Fruit fly (Drosophila melanogaster) whole organism, embryonic: ENCODE results near the gene Ogdh.

ENCODE experiments used
- CG14050 ChIP-seq: fragments of 200-800 bp; sonication (Bioruptor generic); IDR thresholded peaks from 3 replicates; pipeline ENCODE4 v1.3.6; 2022; ENCODE audit warnings: missing biosample characterization, missing genetic modification characterization
- CG14441 ChIP-seq: fragments of 200-800 bp; sonication (Bioruptor generic); IDR thresholded peaks from 2 replicates; pipeline ENCODE4 v1.3.6; 2022; ENCODE audit warnings: missing biosample characterization, missing genetic modification characterization
- CG14710 ChIP-seq: fragments of 200-800 bp; sonication (Bioruptor generic); optimal IDR thresholded peaks from 3 replicates; lab custom pipeline; 2019; ENCODE audit warnings: missing biosample characterization, mild to moderate bottlenecking, missing genetic modification characterization, moderate library complexity
- CG15601 ChIP-seq: fragments of 200-800 bp; sonication (Bioruptor generic); optimal IDR thresholded peaks from 3 replicates; lab custom pipeline; 2019; ENCODE audit warnings: missing biosample characterization, mild to moderate bottlenecking, missing genetic modification characterization, moderate library complexity
- CG18476 ChIP-seq: fragments of 200-800 bp; sonication (Bioruptor generic); optimal IDR thresholded peaks from 2 replicates; lab custom pipeline; 2016; ENCODE audit warnings: missing biosample characterization, mild to moderate bottlenecking, missing genetic modification characterization
- CG31365 ChIP-seq: fragments of 200-800 bp; sonication (Bioruptor generic); optimal IDR thresholded peaks from 2 replicates; lab custom pipeline; 2018; ENCODE audit warnings: missing biosample characterization, mild to moderate bottlenecking, missing genetic modification characterization
- CG4820 ChIP-seq: fragments of 200-800 bp; sonication (Bioruptor generic); optimal IDR thresholded peaks from 3 replicates; lab custom pipeline; 2016; ENCODE audit warnings: missing biosample characterization, missing genetic modification characterization
- CG6175 ChIP-seq: fragments of 200-800 bp; sonication (Bioruptor generic); IDR thresholded peaks from 3 replicates; pipeline ENCODE4 v1.3.6; 2022; ENCODE audit warnings: missing biosample characterization, missing genetic modification characterization
- CG6791 ChIP-seq: fragments of 200-800 bp; sonication (Bioruptor generic); IDR thresholded peaks from 3 replicates; pipeline ENCODE4 v1.3.6; 2022; ENCODE audit warnings: missing biosample characterization, missing genetic modification characterization; ENCODE audit not compliant: partially characterized antibody
- CG9215 ChIP-seq: fragments of 200-800 bp; sonication (Bioruptor generic); IDR thresholded peaks from 2 replicates; pipeline ENCODE4 v1.3.6; 2022; ENCODE audit warnings: missing biosample characterization, missing genetic modification characterization
- CG9797 ChIP-seq: fragments of 200-800 bp; sonication (Bioruptor generic); optimal IDR thresholded peaks from 3 replicates; lab custom pipeline; 2018; ENCODE audit warnings: missing biosample characterization, mild to moderate bottlenecking, missing genetic modification characterization
- CG9932 ChIP-seq: fragments of 200-800 bp; sonication (Bioruptor generic); IDR thresholded peaks from 2 replicates; pipeline ENCODE4 v1.3.6; 2022; ENCODE audit warnings: missing biosample characterization, missing genetic modification characterization
- CTCF ChIP-seq: fragments of 200-800 bp; sonication (Bioruptor generic); optimal IDR thresholded peaks from 2 replicates; lab custom pipeline; 2017; ENCODE audit warnings: missing biosample characterization, mild to moderate bottlenecking, missing genetic modification characterization, moderate library complexity
- Chrac-16 ChIP-seq: fragments of 200-800 bp; sonication (Bioruptor generic); optimal IDR thresholded peaks from 3 replicates; lab custom pipeline; 2016; ENCODE audit warnings: missing biosample characterization, missing genetic modification characterization
- Dip3 ChIP-seq: fragments of 200-800 bp; sonication (Bioruptor generic); optimal IDR thresholded peaks from 3 replicates; lab custom pipeline; 2016; ENCODE audit warnings: missing biosample characterization, missing genetic modification characterization
- Doc2 ChIP-seq: fragments of 200-800 bp; sonication (Bioruptor generic); IDR thresholded peaks from 2 replicates; pipeline ENCODE4 v1.3.6; 2022; ENCODE audit warnings: missing biosample characterization, missing genetic modification characterization
- E2f2 ChIP-seq: fragments of 200-800 bp; sonication (Bioruptor generic); IDR thresholded peaks from 2 replicates; pipeline ENCODE4 v1.3.6; 2022; ENCODE audit warnings: missing biosample characterization, missing genetic modification characterization
- Eip74EF ChIP-seq, 2 experiments: fragments of 200-800 bp in 1 of 2; fragments of >200 bp in 1 of 2; sonication (Bioruptor generic) in 1 of 2; optimal IDR thresholded peaks; 2 replicates each; lab custom pipeline; 2017 to 2019; ENCODE audit warnings: missing biosample characterization in 2 of 2, missing genetic modification characterization in 2 of 2, mild to moderate bottlenecking in 1 of 2, moderate library complexity in 1 of 2
- Gsc ChIP-seq: fragments of 200-800 bp; sonication (Bioruptor generic); IDR thresholded peaks from 2 replicates; pipeline ENCODE4 v1.3.6; 2022; ENCODE audit warnings: missing biosample characterization, missing genetic modification characterization
- Gug ChIP-seq: fragments of 200-800 bp; sonication (Bioruptor generic); IDR thresholded peaks from 4 replicates; pipeline ENCODE4 v1.3.6; 2022; ENCODE audit warnings: missing biosample characterization, missing genetic modification characterization
- HLH54F ChIP-seq: fragments of 200-800 bp; sonication (Bioruptor generic); optimal IDR thresholded peaks from 3 replicates; lab custom pipeline; 2016; ENCODE audit warnings: missing biosample characterization, missing genetic modification characterization
- HmgD ChIP-seq: fragments of 200-800 bp; sonication (Bioruptor generic); optimal IDR thresholded peaks from 3 replicates; lab custom pipeline; 2016; ENCODE audit warnings: missing biosample characterization, missing genetic modification characterization
- Mad ChIP-seq: fragments of 200-800 bp; sonication (Bioruptor generic); optimal IDR thresholded peaks from 2 replicates; lab custom pipeline; 2016; ENCODE audit warnings: missing biosample characterization, missing genetic modification characterization
- Ssrp ChIP-seq: fragments of 200-800 bp; sonication (Bioruptor generic); optimal IDR thresholded peaks from 2 replicates; lab custom pipeline; 2018; ENCODE audit warnings: missing biosample characterization, mild to moderate bottlenecking, missing genetic modification characterization, moderate library complexity
- Usf ChIP-seq: fragments of 200-800 bp; sonication (Bioruptor generic); optimal IDR thresholded peaks from 2 replicates; lab custom pipeline; 2017; ENCODE audit warnings: missing genotype, missing biosample characterization, missing genetic modification characterization
- al ChIP-seq: fragments of 200-800 bp; sonication (Bioruptor generic); IDR thresholded peaks from 2 replicates; pipeline ENCODE4 v1.3.6; 2022; ENCODE audit warnings: missing biosample characterization, missing genetic modification characterization
- ara ChIP-seq: fragments of 200-800 bp; sonication (Bioruptor generic); IDR thresholded peaks from 2 replicates; pipeline ENCODE4 v1.3.6; 2022; ENCODE audit warnings: missing biosample characterization, missing genetic modification characterization
- ase ChIP-seq: fragments of 200-800 bp; sonication (Bioruptor generic); IDR thresholded peaks from 3 replicates; pipeline ENCODE4 v1.3.6; 2022; ENCODE audit warnings: missing biosample characterization, missing genetic modification characterization
- bbx ChIP-seq: fragments of 200-800 bp; sonication (Bioruptor generic); IDR thresholded peaks from 2 replicates; pipeline ENCODE4 v1.3.6; 2022; ENCODE audit warnings: missing biosample characterization, missing genetic modification characterization; ENCODE audit not compliant: partially characterized antibody
- bcd ChIP-seq: fragments of 200-800 bp; sonication (Bioruptor generic); optimal IDR thresholded peaks from 2 replicates; lab custom pipeline; 2017; ENCODE audit warnings: missing biosample characterization, mild to moderate bottlenecking, missing genetic modification characterization
- cad ChIP-seq: fragments of >200 bp; optimal IDR thresholded peaks from 2 replicates; lab custom pipeline; 2017; ENCODE audit warnings: missing biosample characterization, missing genetic modification characterization
- chif ChIP-seq, 2 experiments: fragments of 200-800 bp; sonication (Bioruptor generic); optimal IDR thresholded peaks; 3 replicates each; lab custom pipeline; 2016; ENCODE audit warnings: missing biosample characterization in 2 of 2, missing genetic modification characterization in 2 of 2
- dmrt11E ChIP-seq: fragments of 200-800 bp; sonication (Bioruptor generic); optimal IDR thresholded peaks from 3 replicates; lab custom pipeline; 2018; ENCODE audit warnings: missing biosample characterization, mild to moderate bottlenecking, missing genetic modification characterization, moderate library complexity
- fd3F ChIP-seq: fragments of 200-800 bp; sonication (Bioruptor generic); optimal IDR thresholded peaks from 2 replicates; lab custom pipeline; 2018; ENCODE audit warnings: missing biosample characterization, mild to moderate bottlenecking, missing genetic modification characterization, moderate library complexity
- fd96Cb ChIP-seq: fragments of 200-800 bp; sonication (Bioruptor generic); optimal IDR thresholded peaks from 2 replicates; lab custom pipeline; 2018; ENCODE audit warnings: missing biosample characterization, mild to moderate bottlenecking, missing genetic modification characterization, moderate library complexity
- klu ChIP-seq: fragments of 200-800 bp; sonication (Bioruptor generic); IDR thresholded peaks from 2 replicates; pipeline ENCODE4 v1.3.6; 2022; ENCODE audit warnings: missing biosample characterization, missing genetic modification characterization
- lab ChIP-seq: fragments of 200-800 bp; sonication (Bioruptor generic); optimal IDR thresholded peaks from 3 replicates; lab custom pipeline; 2017; ENCODE audit warnings: missing biosample characterization, missing genetic modification characterization, mild to moderate bottlenecking, moderate library complexity, missing genetic modification reagents
- luna ChIP-seq: fragments of 200-800 bp; sonication (Bioruptor generic); optimal IDR thresholded peaks from 2 replicates; lab custom pipeline; 2016; ENCODE audit warnings: missing biosample characterization, missing genetic modification characterization
- ranshi ChIP-seq: fragments of 200-800 bp; sonication (Bioruptor generic); IDR thresholded peaks from 2 replicates; pipeline ENCODE4 v1.3.6; 2022; ENCODE audit warnings: missing biosample characterization, missing genetic modification characterization
- sc ChIP-seq, 3 experiments: fragments of >200 bp in 2 of 3; fragments of 200-800 bp in 1 of 3; sonication (Bioruptor generic) in 1 of 3; optimal IDR thresholded peaks; 2 replicates in 2 of 3; 3 replicates in 1 of 3; lab custom pipeline; 2017; ENCODE audit warnings: mild to moderate bottlenecking in 1 of 3, missing biosample characterization in 1 of 3, missing genetic modification characterization in 1 of 3, missing genetic modification reagents in 1 of 3
- scrt ChIP-seq: fragments of 200-800 bp; sonication (Bioruptor generic); optimal IDR thresholded peaks from 2 replicates; lab custom pipeline; 2018; ENCODE audit warnings: missing biosample characterization, mild to moderate bottlenecking, missing genetic modification characterization, moderate library complexity
- sens ChIP-seq: fragments of 200-800 bp; sonication (Bioruptor generic); peaks from one replicate; lab custom pipeline; 2016; ENCODE audit warnings: missing biosample characterization, missing genetic modification characterization
- sima ChIP-seq: fragments of 200-800 bp; sonication (Bioruptor generic); optimal IDR thresholded peaks from 2 replicates; lab custom pipeline; 2016; ENCODE audit warnings: missing biosample characterization, missing genetic modification characterization
- slou ChIP-seq: fragments of 200-800 bp; sonication (Bioruptor generic); optimal IDR thresholded peaks from 3 replicates; lab custom pipeline; 2016; ENCODE audit warnings: missing biosample characterization, missing genetic modification characterization
- sob ChIP-seq: fragments of 200-800 bp; sonication (Bioruptor generic); IDR thresholded peaks from 2 replicates; pipeline ENCODE4 v1.3.6; 2022; ENCODE audit warnings: missing biosample characterization, missing genetic modification characterization
- tgo ChIP-seq: fragments of 200-800 bp; sonication (Bioruptor generic); IDR thresholded peaks from 3 replicates; pipeline ENCODE4 v1.3.6; 2022; ENCODE audit warnings: missing biosample characterization, missing genetic modification characterization
- tll ChIP-seq, 2 experiments: fragments of 200-800 bp in 1 of 2; fragments of >200 bp in 1 of 2; sonication (Bioruptor generic) in 1 of 2; optimal IDR thresholded peaks; 2 replicates each; lab custom pipeline; 2017 to 2019; ENCODE audit warnings: missing biosample characterization in 2 of 2, missing genetic modification characterization in 2 of 2, mild to moderate bottlenecking in 1 of 2, moderate library complexity in 1 of 2
- vnd ChIP-seq: fragments of 200-800 bp; sonication (Bioruptor generic); IDR thresholded peaks from 3 replicates; pipeline ENCODE4 v1.3.6; 2022; ENCODE audit warnings: missing biosample characterization, missing genetic modification characterization; ENCODE audit not compliant: partially characterized antibody
- zfh2 ChIP-seq: fragments of 200-800 bp; sonication (Bioruptor generic); optimal IDR thresholded peaks from 2 replicates; lab custom pipeline; 2016; ENCODE audit warnings: missing biosample characterization, missing genetic modification characterization

Gene Ogdh

dm6 chr3L:16956768-16957533 lies 2.3 kb downstream of the Ogdh start (continued):
- TF ChIP-seq luna, result no peak
- no peak for TF ChIP-seq CG9797 (GFP tag; lab: Kevin White, UChicago)
- TF ChIP-seq CG9215 (GFP tag; lab: Robert Waterston, UW), result peak; percentile 53
- no peak for TF ChIP-seq vnd (GFP tag; lab: Robert Waterston, UW)
- peak; percentile 73 for TF ChIP-seq ase
- TF ChIP-seq scrt (GFP tag; lab: Kevin White, UChicago), result peak; percentile 10
- peak; percentile 57 for TF ChIP-seq CG15601 (tag; lab: Kevin White, UChicago)
- TF ChIP-seq cad (GFP tag; lab: Kevin White, UChicago), result no peak
- TF ChIP-seq Usf (GFP tag; lab: Kevin White, UChicago), result no peak
- TF ChIP-seq bcd, result peak; percentile 59
- TF ChIP-seq lab (GFP tag; lab: Kevin White, UChicago), result peak; percentile 73
- TF ChIP-seq CG14441, result peak; percentile 75
- peak; percentile 77 for TF ChIP-seq sob (GFP tag; lab: Robert Waterston, UW)
- TF ChIP-seq zfh2 (GFP tag; lab: Kevin White, UChicago), result no peak
- peak; percentile 75 for TF ChIP-seq Ssrp (tag; lab: Kevin White, UChicago)
- peak; percentile 38 for TF ChIP-seq dmrt11E
- TF ChIP-seq bbx (GFP tag; lab: Robert Waterston, UW), result peak; percentile 18; the same call in 1 of the 2 replicates
- TF ChIP-seq al (GFP tag; lab: Robert Waterston, UW), result peak; percentile 69
- peak; percentile 23; the same call in 2 of the 4 replicates for TF ChIP-seq Gug (GFP tag; lab: Robert Waterston, UW)
- no peak for TF ChIP-seq HmgD (GFP tag; lab: Kevin White, UChicago)
- peak; percentile 51 for TF ChIP-seq CG4820 (GFP tag; lab: Kevin White, UChicago)
- TF ChIP-seq Chrac-16 (GFP tag; lab: Kevin White, UChicago), result peak; percentile 27
- peak; percentile 51 for TF ChIP-seq fd3F
- peak; percentile 21 for TF ChIP-seq HLH54F (GFP tag; lab: Kevin White, UChicago)
- no peak for TF ChIP-seq sc (optimal IDR thresholded peaks at IDR 0.05; lab: Kevin White, UChicago)
- TF ChIP-seq sc (GFP tag; optimal IDR thresholded peaks at IDR 0.05; lab: Kevin White, UChicago), result peak; percentile 15
- peak; percentile 57 for TF ChIP-seq Dip3 (GFP tag; lab: Kevin White, UChicago)
- TF ChIP-seq fd96Cb (tag; lab: Kevin White, UChicago), result peak; percentile 70
- peak; percentile 47 to 59 for TF ChIP-seq chif (GFP tag; optimal IDR thresholded peaks at IDR 0.05; lab: Kevin White, UChicago)
- TF ChIP-seq Doc2, result no peak
- TF ChIP-seq CG9932 (GFP tag; lab: Robert Waterston, UW), result peak; percentile 60
- TF ChIP-seq Eip74EF (GFP tag; optimal IDR thresholded peaks at IDR 0.05; lab: Kevin White, UChicago), result peak in 1 of 2 experiments; percentile 74
- TF ChIP-seq E2f2 (GFP tag; lab: Robert Waterston, UW), result peak; percentile 40; the same call in 1 of the 2 replicates
- TF ChIP-seq CG6791 (GFP tag; lab: Robert Waterston, UW), result no peak
- peak; percentile 24 for TF ChIP-seq slou (GFP tag; lab: Kevin White, UChicago)
- TF ChIP-seq CG6175 (GFP tag; lab: Robert Waterston, UW), result no peak
- TF ChIP-seq sens (GFP tag; lab: Kevin White, UChicago), result peak; percentile 95
- peak; percentile 72 for TF ChIP-seq ranshi (GFP tag; lab: Robert Waterston, UW)
- no peak for TF ChIP-seq CG31365 (tag; lab: Kevin White, UChicago)
- TF ChIP-seq tll (GFP tag; optimal IDR thresholded peaks at IDR 0.05; lab: Kevin White, UChicago), result peak in 1 of 2 experiments; percentile 7
- peak; percentile 67 for TF ChIP-seq CG18476
- TF ChIP-seq CG14050, result peak; percentile 65
- TF ChIP-seq Mad (GFP tag; lab: Kevin White, UChicago), result no peak
- no peak for TF ChIP-seq Gsc (GFP tag; lab: Robert Waterston, UW)
- peak; percentile 77 for TF ChIP-seq tgo
- no peak for TF ChIP-seq CTCF
- TF ChIP-seq klu (GFP tag; lab: Robert Waterston, UW), result no peak; the same call in 1 of the 2 replicates
- 0 out of 2 replicates have a peak, but pooled peaks have one; percentile 19 for TF ChIP-seq ara (GFP tag; lab: Robert Waterston, UW)
- no peak for TF ChIP-seq sima (GFP tag; lab: Kevin White, UChicago)
- peak; percentile 60 for TF ChIP-seq CG14710 (tag; lab: Kevin White, UChicago)
